Fruit fly (Drosophila melanogaster): ENCODE data around the gene pns.

pns gene

DNA sequence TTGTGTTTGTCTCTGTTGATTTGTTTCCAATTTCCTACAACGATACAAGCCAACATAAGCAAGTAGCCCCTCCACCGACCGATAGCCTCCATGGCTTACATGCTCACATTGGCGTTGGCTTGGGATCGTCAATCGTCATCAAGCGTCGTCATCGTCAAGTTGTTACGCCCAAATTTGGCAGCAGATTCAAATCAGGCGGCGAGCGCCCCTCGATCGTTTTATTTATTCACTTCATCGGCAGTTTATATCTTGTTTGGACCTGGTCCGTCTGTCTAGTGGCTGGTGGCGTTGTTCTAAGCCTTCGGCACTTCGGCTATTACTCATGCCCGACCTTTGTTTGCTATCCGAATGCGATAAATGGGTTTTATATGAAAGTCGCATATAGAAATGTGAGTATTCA is 53.3 kb downstream of the pns start (continued):
- TF ChIP-seq CG6791 (GFP tag; IDR thresholded peaks at IDR 0.05; ENCODE audit: partially characterized antibody) (no peak), CG2712 (tag; optimal IDR thresholded peaks at IDR 0.05) (no peak), Deaf1 (tag; optimal IDR thresholded peaks at IDR 0.05) (peak; percentile 17), grn (GFP tag; optimal IDR thresholded peaks at IDR 0.05) (peak; percentile 22), CG1832 (GFP tag; optimal IDR thresholded peaks at IDR 0.05) (no peak), CG18764 (GFP tag; optimal IDR thresholded peaks at IDR 0.05) (no peak), pita (GFP tag; optimal IDR thresholded peaks at IDR 0.05) (no peak), E2f1 (GFP tag; IDR thresholded peaks at IDR 0.05) (no peak), Sry-β (GFP tag; optimal IDR thresholded peaks at IDR 0.05) (no peak), Mes4 (GFP tag; optimal IDR thresholded peaks at IDR 0.05) (no peak), CG15269 (tag; optimal IDR thresholded peaks at IDR 0.05) (peak; percentile 57), Max (GFP tag; optimal IDR thresholded peaks at IDR 0.05) (no peak), odd (GFP tag; optimal IDR thresholded peaks at IDR 0.05) (no peak), Dip3 (GFP tag; optimal IDR thresholded peaks at IDR 0.05) (no peak), CG3407 (GFP tag; optimal IDR thresholded peaks at IDR 0.05) (no peak), ems (GFP tag; optimal IDR thresholded peaks at IDR 0.05) (no peak), HLHmδ (GFP tag; optimal IDR thresholded peaks at IDR 0.05) (no peak), crol (GFP tag; IDR thresholded peaks at IDR 0.05) (0 out of 2 replicates have a peak, but pooled peaks have one; percentile 8), repo (GFP tag; optimal IDR thresholded peaks at IDR 0.05) (no peak), CG2889 (GFP tag; IDR thresholded peaks at IDR 0.05) (no peak), sima (GFP tag; optimal IDR thresholded peaks at IDR 0.05) (no peak)

- TF ChIP-seq ro (GFP tag; IDR thresholded peaks at IDR 0.05) (no peak), croc (GFP tag; conservative IDR thresholded peaks at IDR 0.05) (no peak), Rfx (GFP tag; IDR thresholded peaks at IDR 0.05) (peak; percentile 82), luna (GFP tag; optimal IDR thresholded peaks at IDR 0.05) (peak; percentile 66), CG3281 (GFP tag; optimal IDR thresholded peaks at IDR 0.05) (peak; percentile 93), Bteb2 (GFP tag; optimal IDR thresholded peaks at IDR 0.05) (peak; percentile 60), ase (GFP tag; IDR thresholded peaks at IDR 0.05) (no peak; the same call in 2 of the 3 replicates), CG13894 (tag; optimal IDR thresholded peaks at IDR 0.05) (no peak), ato (GFP tag; IDR thresholded peaks at IDR 0.05; ENCODE audit: partially characterized antibody) (no peak), CG12659 (GFP tag; optimal IDR thresholded peaks at IDR 0.05) (peak; percentile 80), Atf3 (GFP tag; optimal IDR thresholded peaks at IDR 0.05) (no peak), gsb-n (tag; optimal IDR thresholded peaks at IDR 0.05) (no peak), CG13296 (GFP tag; optimal IDR thresholded peaks at IDR 0.05) (peak; percentile 83), Max (GFP tag; optimal IDR thresholded peaks at IDR 0.05) (peak; percentile 62), Hand (GFP tag; optimal IDR thresholded peaks at IDR 0.05) (peak; percentile 74), CG16813 (GFP tag; IDR thresholded peaks at IDR 0.05; ENCODE audit: partially characterized antibody) (no peak), Vsx1 (GFP tag; optimal IDR thresholded peaks at IDR 0.05) (peak; percentile 76), CG12391 (tag; optimal IDR thresholded peaks at IDR 0.05) (peak; percentile 28), Mrtf (GFP tag; IDR thresholded peaks at IDR 0.05) (0 out of 3 replicates have a peak, but pooled peaks have one; percentile 11), bigmax (GFP tag; optimal IDR thresholded peaks at IDR 0.05) (peak; percentile 65), Hmr (GFP tag; optimal IDR thresholded peaks at IDR 0.05) (peak; percentile 94), CG10366 (GFP tag; IDR thresholded peaks at IDR 0.05) (no peak), sqz (GFP tag; optimal IDR thresholded peaks at IDR 0.05) (no peak), Ets97D (GFP tag; optimal IDR thresholded peaks at IDR 0.05) (peak; percentile 21), CG2875 (GFP tag; optimal IDR thresholded peaks at IDR 0.05) (peak; percentile 7), Asciz (GFP tag; optimal IDR thresholded peaks at IDR 0.05) (peak; percentile 80), CG6854 (GFP tag; optimal IDR thresholded peaks at IDR 0.05) (peak; percentile 87), CG6689 (GFP tag; IDR thresholded peaks at IDR 0.05) (peak; percentile 36; the same call in 1 of the 2 replicates), pan (optimal IDR thresholded peaks at IDR 0.05) (no peak), pan (GFP tag; optimal IDR thresholded peaks at IDR 0.05 in 1 of 2, IDR thresholded peaks at IDR 0.05 in 1 of 2) (peak in 1 of 2 experiments; percentile 55)
These were observed 54.9 kb downstream of the pns start for dm6 chr3L:1591692-1592371.

Measured in whole organism, embryonic.